Worm (Caenorhabditis elegans) whole organism, L3 larva: Measurements from ENCODE around the gene atp-5.
A peak's percentile ranks its signal among the peaks of the same experiment; 100 is the strongest.

Experiments used
- ZK546.5 ChIP-seq: sonication (generic microtip); optimal IDR thresholded peaks from 2 replicates; lab custom pipeline; 2017; ENCODE audit warnings: missing biosample characterization, missing genetic modification characterization
- aly-2 ChIP-seq: fragments of 150-350 bp; optimal IDR thresholded peaks from 2 replicates; lab custom pipeline; 2014; ENCODE audit warnings: missing biosample characterization, missing genetic modification characterization
- ama-1 ChIP-seq: fragments of 150-350 bp; optimal IDR thresholded peaks from 2 replicates; lab custom pipeline; 2018
- ceh-28 ChIP-seq: fragments of 150-350 bp; optimal IDR thresholded peaks from 2 replicates; lab custom pipeline; 2014; ENCODE audit warnings: missing biosample characterization, missing genetic modification reagents, missing genetic modification characterization
- ceh-82 ChIP-seq: fragments of 150-350 bp; optimal IDR thresholded peaks from 2 replicates; lab custom pipeline; 2014; ENCODE audit warnings: missing biosample characterization, missing genetic modification characterization
- elt-1 ChIP-seq: fragments of 150-350 bp; optimal IDR thresholded peaks from 2 replicates; lab custom pipeline; 2014; ENCODE audit warnings: missing biosample characterization, missing genetic modification characterization
- elt-2 ChIP-seq: sonication (generic microtip); optimal IDR thresholded peaks from 2 replicates; lab custom pipeline; 2016; ENCODE audit warnings: missing genetic modification reagents, mild to moderate bottlenecking, missing genetic modification characterization, missing compliant biosample characterization
- elt-3 ChIP-seq, 3 experiments: fragments of 150-350 bp in 1 of 3; sonication (generic microtip) in 2 of 3; optimal IDR thresholded peaks; 2 replicates in 2 of 3; 4 replicates in 1 of 3; lab custom pipeline; 2014 to 2017; ENCODE audit warnings: missing biosample characterization in 3 of 3, missing genetic modification characterization in 3 of 3
- fos-1 ChIP-seq: fragments of 150-350 bp; optimal IDR thresholded peaks from 2 replicates; lab custom pipeline; 2014; ENCODE audit warnings: missing biosample characterization, missing genetic modification characterization
- hmg-11 ChIP-seq: sonication (generic microtip); optimal IDR thresholded peaks from 2 replicates; lab custom pipeline; 2016; ENCODE audit warnings: missing genetic modification characterization, missing compliant biosample characterization
- jun-1 ChIP-seq: fragments of 150-350 bp; optimal IDR thresholded peaks from 2 replicates; lab custom pipeline; 2014; ENCODE audit warnings: missing biosample characterization, missing genetic modification reagents, missing genetic modification characterization
- lin-39 ChIP-seq: fragments of 150-350 bp; optimal IDR thresholded peaks from 2 replicates; lab custom pipeline; 2018; ENCODE audit warnings: missing biosample characterization, missing genetic modification reagents, missing genetic modification characterization
- mdl-1 ChIP-seq: fragments of 150-350 bp; optimal IDR thresholded peaks from 2 replicates; lab custom pipeline; 2014; ENCODE audit warnings: missing biosample characterization, missing genetic modification characterization
- nfya-1 ChIP-seq: sonication (generic microtip); optimal IDR thresholded peaks from 2 replicates; lab custom pipeline; 2017; ENCODE audit warnings: missing genetic modification characterization, mild to moderate bottlenecking, missing compliant biosample characterization, antibody characterized with exemption, moderate library complexity; ENCODE audit not compliant: insufficient read depth
- nhr-12 ChIP-seq: fragments of 150-350 bp; optimal IDR thresholded peaks from 2 replicates; lab custom pipeline; 2014; ENCODE audit warnings: missing biosample characterization, missing genetic modification characterization
- nhr-23 ChIP-seq: fragments of 150-350 bp; optimal IDR thresholded peaks from 2 replicates; lab custom pipeline; 2014; ENCODE audit warnings: missing biosample characterization, missing genetic modification reagents, missing genetic modification characterization
- nhr-237 ChIP-seq: fragments of 150-350 bp; optimal IDR thresholded peaks from 2 replicates; lab custom pipeline; 2014; ENCODE audit warnings: missing biosample characterization, missing genetic modification characterization
- nhr-25 ChIP-seq: sonication (generic microtip); optimal IDR thresholded peaks from 2 replicates; lab custom pipeline; 2017; ENCODE audit warnings: missing biosample characterization, missing genetic modification characterization
- nhr-28 ChIP-seq: fragments of 150-350 bp; optimal IDR thresholded peaks from 2 replicates; lab custom pipeline; 2014; ENCODE audit warnings: missing biosample characterization, missing genetic modification characterization
- nhr-67 ChIP-seq: fragments of 150-350 bp; optimal IDR thresholded peaks from 2 replicates; lab custom pipeline; 2014; ENCODE audit warnings: missing biosample characterization, missing genetic modification characterization
- nhr-76 ChIP-seq: fragments of 150-350 bp; sonication (generic microtip); optimal IDR thresholded peaks from 5 replicates; lab custom pipeline; 2014; ENCODE audit warnings: missing biosample characterization, missing genetic modification characterization
- nhr-77 ChIP-seq: fragments of 150-350 bp; optimal IDR thresholded peaks from 2 replicates; lab custom pipeline; 2014; ENCODE audit warnings: missing biosample characterization, missing genetic modification characterization
- pha-4 ChIP-seq: fragments of 150-350 bp; optimal IDR thresholded peaks from 2 replicates; lab custom pipeline; 2014; ENCODE audit warnings: missing biosample characterization, missing genetic modification reagents, missing genetic modification characterization
- pqm-1 ChIP-seq: fragments of 150-350 bp; optimal IDR thresholded peaks from 2 replicates; lab custom pipeline; 2017; ENCODE audit warnings: missing biosample characterization, missing genetic modification characterization, inconsistent platforms
- sea-2 ChIP-seq: fragments of 150-350 bp; sonication (generic microtip); optimal IDR thresholded peaks from 4 replicates; lab custom pipeline; 2014; ENCODE audit warnings: missing biosample characterization, missing genetic modification reagents, missing genetic modification characterization
- tbx-2 ChIP-seq: sonication (generic microtip); optimal IDR thresholded peaks from 2 replicates; lab custom pipeline; 2016; ENCODE audit warnings: mild to moderate bottlenecking, missing genetic modification characterization, missing compliant biosample characterization
- unc-39 ChIP-seq: sonication (generic microtip); optimal IDR thresholded peaks from 4 replicates; lab custom pipeline; 2017; ENCODE audit warnings: missing biosample characterization, missing genetic modification characterization
- unc-62 ChIP-seq: fragments of 150-350 bp; sonication (generic microtip); optimal IDR thresholded peaks from 4 replicates; lab custom pipeline; 2014; ENCODE audit warnings: missing biosample characterization, missing genetic modification reagents, missing genetic modification characterization
- zag-1 ChIP-seq: fragments of 150-350 bp; optimal IDR thresholded peaks from 2 replicates; lab custom pipeline; 2014; ENCODE audit warnings: missing biosample characterization, missing genetic modification characterization

Gene atp-5

DNA sequence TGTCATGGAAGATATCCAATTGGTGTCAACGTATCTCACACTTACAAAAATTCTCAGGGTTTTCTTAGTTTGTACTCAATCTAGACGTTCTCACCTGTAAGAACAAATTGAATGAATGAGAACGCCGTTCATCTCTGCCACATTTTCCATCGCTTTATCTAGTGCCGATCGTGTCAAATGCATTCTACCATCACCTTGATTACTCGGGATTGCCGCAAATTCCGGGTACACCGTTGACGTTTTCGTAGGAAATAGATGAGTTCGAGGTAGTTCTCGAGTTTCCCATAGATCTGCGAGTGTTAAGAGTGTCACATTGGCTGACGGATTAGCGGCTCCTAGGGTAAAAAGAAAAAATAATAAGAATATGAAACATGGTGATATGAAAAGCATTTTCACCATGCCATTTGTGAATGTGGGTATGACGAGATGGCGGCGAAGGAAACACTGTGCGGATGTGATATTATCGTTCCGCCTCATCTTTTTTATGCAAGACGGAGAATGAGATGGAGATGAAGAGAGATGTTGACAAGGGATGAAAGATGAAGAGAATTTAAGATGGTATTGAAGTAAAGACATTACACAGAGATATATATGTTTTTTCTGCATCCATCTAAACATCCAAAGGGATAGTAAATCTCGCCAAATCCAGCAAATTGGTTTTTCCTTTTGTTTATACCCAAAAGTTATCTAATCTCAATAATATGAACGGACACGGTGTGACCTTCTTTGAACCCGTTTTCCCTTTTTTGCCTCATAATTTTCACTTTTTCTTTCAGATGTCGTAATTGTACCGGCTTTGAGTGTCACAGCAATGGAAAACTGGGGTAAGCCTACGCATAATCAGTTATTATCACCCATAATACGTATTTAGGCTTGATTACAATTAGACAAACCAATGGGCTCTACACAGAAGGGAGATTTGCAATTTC lies 30.2 kb downstream of the atp-5 start, which contains the start of gene lact-8:
lact-8 (minus strand) TSS at position 445 of the 929 bp plus-strand sequence.
- TF ChIP-seq nfya-1 (tag; lab: Kevin White, UChicago) (no peak), unc-62 (no peak), elt-2 (tag; lab: Kevin White, UChicago) (no peak), aly-2 (no peak), hmg-11 (tag; lab: Kevin White, UChicago) (no peak), nhr-237 (tag; lab: Kevin White, UChicago) (no peak), fos-1 (tag; lab: Kevin White, UChicago) (no peak), pha-4 (tag; lab: Kevin White, UChicago) (no peak), pqm-1 (tag; lab: Kevin White, UChicago) (no peak), ama-1 (lab: Kevin White, UChicago) (no peak), elt-3 (tag; optimal IDR thresholded peaks at IDR 0.05; lab: Kevin White, UChicago) (no peak), jun-1 (no peak), mdl-1 (tag; lab: Kevin White, UChicago) (no peak), nhr-77 (tag; lab: Kevin White, UChicago) (no peak), zag-1 (tag; lab: Kevin White, UChicago) (no peak), elt-1 (tag; lab: Kevin White, UChicago) (peak; percentile 65), nhr-25 (tag; lab: Kevin White, UChicago) (peak; percentile 13), nhr-23 (tag; lab: Kevin White, UChicago) (no peak)
- TF ChIP-seq, all 47 proteins: peak for 2

ce11 chrV:11087519-11087998 lies 36.1 kb downstream of the atp-5 start, which contains the start of gene Y42A5A.1:
Y42A5A.1 (plus strand) TSS chrV:11087948.
- TF ChIP-seq tbx-2 (tag; lab: Kevin White, UChicago) = no peak
- peak; percentile 3 for TF ChIP-seq nhr-25 (tag; lab: Kevin White, UChicago)

ce11 chrV:11087119-11087518 lies 36.5 kb downstream of the atp-5 start:
- TF ChIP-seq nhr-67 (tag; lab: Kevin White, UChicago) = no peak
- TF ChIP-seq unc-39 = no peak
- no peak for TF ChIP-seq nhr-12 (tag; lab: Kevin White, UChicago)
- TF ChIP-seq elt-2 (tag; lab: Kevin White, UChicago) = peak; percentile 85
- no peak for TF ChIP-seq sea-2 (GFP tag; lab: Kevin White, UChicago)
- no peak for TF ChIP-seq nhr-76 (tag; lab: Kevin White, UChicago)
- no peak for TF ChIP-seq nhr-28 (tag; lab: Kevin White, UChicago)
- peak; percentile 35 for TF ChIP-seq pqm-1 (tag; lab: Kevin White, UChicago)
- no peak for TF ChIP-seq aly-2
- no peak for TF ChIP-seq ceh-28 (tag; lab: Kevin White, UChicago)
- TF ChIP-seq elt-3 (tag; optimal IDR thresholded peaks at IDR 0.05; lab: Kevin White, UChicago) = no peak
- TF ChIP-seq ZK546.5 = no peak
- TF ChIP-seq, all 47 proteins: peak for 2

DNA sequence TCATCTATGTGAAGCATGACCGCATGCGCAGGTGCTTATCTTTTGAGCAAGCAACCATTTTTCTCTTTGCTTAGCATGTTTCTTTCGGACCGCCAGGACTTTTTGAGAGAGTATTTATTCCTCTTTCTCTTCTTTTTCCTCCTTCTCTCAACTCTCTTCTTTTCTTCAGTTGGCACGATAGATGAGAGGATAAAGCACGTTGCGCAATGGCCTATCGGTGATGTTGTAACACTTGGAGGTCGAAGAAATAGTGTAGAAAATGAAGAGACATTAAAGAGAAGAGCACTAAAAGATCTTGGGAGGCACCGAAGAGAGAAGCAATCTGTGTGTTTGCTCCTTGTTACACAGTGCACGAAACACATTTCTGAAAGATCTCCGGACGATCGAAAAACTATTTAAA lies 40.0 kb downstream of the atp-5 start:
- TF ChIP-seq mdl-1 (tag; lab: Kevin White, UChicago) = peak; percentile 57
- peak; percentile 21 for TF ChIP-seq hmg-11 (tag; lab: Kevin White, UChicago)
- TF ChIP-seq lin-39 = peak; percentile 71
- TF ChIP-seq ceh-82 (tag; lab: Kevin White, UChicago) = no peak
- TF ChIP-seq nfya-1 (tag; lab: Kevin White, UChicago) = peak; percentile 73

ce11 chrV:11082964-11083363 lies 40.7 kb downstream of the atp-5 start:
- TF ChIP-seq hmg-11 (tag; lab: Kevin White, UChicago) (no peak), ama-1 (lab: Kevin White, UChicago) (no peak), pha-4 (tag; lab: Kevin White, UChicago) (no peak), pqm-1 (tag; lab: Kevin White, UChicago) (no peak), nhr-23 (tag; lab: Kevin White, UChicago) (no peak), ceh-82 (tag; lab: Kevin White, UChicago) (no peak), tbx-2 (tag; lab: Kevin White, UChicago) (no peak), elt-2 (tag; lab: Kevin White, UChicago) (no peak), fos-1 (tag; lab: Kevin White, UChicago) (no peak)
